Fruit fly (Drosophila melanogaster): ENCODE measurements around the gene CG14926.

Gene CG14926

dm6 chr2L:11343935-11344334, 817 bp upstream of the CG14926 start:
- TF ChIP-seq ey (GFP tag; optimal IDR thresholded peaks at IDR 0.05) = no peak
- no peak for TF ChIP-seq pan (optimal IDR thresholded peaks at IDR 0.05)
- TF ChIP-seq CG9705 (GFP tag; optimal IDR thresholded peaks at IDR 0.05) = no peak
- no peak for TF ChIP-seq CrebA (GFP tag; optimal IDR thresholded peaks at IDR 0.05; ENCODE audit: borderline replicate concordance)
- TF ChIP-seq jim (GFP tag; optimal IDR thresholded peaks at IDR 0.05) = no peak
- TF ChIP-seq dsf (GFP tag; optimal IDR thresholded peaks at IDR 0.05; ENCODE audit: borderline replicate concordance) = no peak

dm6 chr2L:11340938-11341337, 2.2 kb downstream of the CG14926 start:
- TF ChIP-seq Jra (GFP tag; optimal IDR thresholded peaks at IDR 0.05) (no peak), Dif (GFP tag; optimal IDR thresholded peaks at IDR 0.05; ENCODE audit: partially characterized antibody) (no peak), Hnf4 (GFP tag; optimal IDR thresholded peaks at IDR 0.05) (no peak), woc (GFP tag; optimal IDR thresholded peaks at IDR 0.05) (no peak), HLH106 (tag; optimal IDR thresholded peaks at IDR 0.05) (no peak), jim (GFP tag; optimal IDR thresholded peaks at IDR 0.05) (no peak), CG32264 (GFP tag; optimal IDR thresholded peaks at IDR 0.05) (no peak), Hr78 (GFP tag; optimal IDR thresholded peaks at IDR 0.05) (no peak), dmrt93B (GFP tag; optimal IDR thresholded peaks at IDR 0.05) (no peak), usp (GFP tag; optimal IDR thresholded peaks at IDR 0.05) (no peak), rgr (GFP tag; optimal IDR thresholded peaks at IDR 0.05) (no peak), CrebA (GFP tag; optimal IDR thresholded peaks at IDR 0.05; ENCODE audit: borderline replicate concordance) (no peak), psq (GFP tag; optimal IDR thresholded peaks at IDR 0.05) (no peak), ey (GFP tag; optimal IDR thresholded peaks at IDR 0.05) (no peak)

dm6 chr2L:11338219-11338618, 4.9 kb downstream of the CG14926 start:
- TF ChIP-seq N (GFP tag; optimal IDR thresholded peaks at IDR 0.05) (no peak), sv (GFP tag; optimal IDR thresholded peaks at IDR 0.05) (peak; percentile 16)

dm6 chr2L:11332978-11333539, 10.1 kb downstream of the CG14926 start:
- TF ChIP-seq Rel (GFP tag; optimal IDR thresholded peaks at IDR 0.05) (no peak), Rel (tag; optimal IDR thresholded peaks at IDR 0.05) (no peak)

- TF ChIP-seq jim (GFP tag; optimal IDR thresholded peaks at IDR 0.05) = no peak
- peak; percentile 8 for TF ChIP-seq rgr (GFP tag; optimal IDR thresholded peaks at IDR 0.05)
- no peak for TF ChIP-seq ey (GFP tag; optimal IDR thresholded peaks at IDR 0.05)
- TF ChIP-seq h (GFP tag; optimal IDR thresholded peaks at IDR 0.05) = peak; percentile 24
- peak; percentile 6 for TF ChIP-seq fru (GFP tag; optimal IDR thresholded peaks at IDR 0.05)
- no peak for TF ChIP-seq CG32264 (GFP tag; optimal IDR thresholded peaks at IDR 0.05)
- peak in 1 of 2 experiments; percentile 19 for TF ChIP-seq foxo (GFP tag; optimal IDR thresholded peaks at IDR 0.05)
- no peak for TF ChIP-seq GATAd (GFP tag; optimal IDR thresholded peaks at IDR 0.05)
Observed at dm6 chr2L:11331668-11332262, 11.4 kb downstream of the CG14926 start.

dm6 chr2L:11328357-11328756, 14.8 kb downstream of the CG14926 start:
- TF ChIP-seq Hnf4 (GFP tag; optimal IDR thresholded peaks at IDR 0.05) = peak; percentile 61
- peak; percentile 26 for TF ChIP-seq tai (GFP tag; optimal IDR thresholded peaks at IDR 0.05)
- peak; percentile 60 for TF ChIP-seq br (GFP tag; optimal IDR thresholded peaks at IDR 0.05)
- peak; percentile 8 for TF ChIP-seq brk (GFP tag; optimal IDR thresholded peaks at IDR 0.05)
- TF ChIP-seq Abd-B (GFP tag; optimal IDR thresholded peaks at IDR 0.05) = no peak
- TF ChIP-seq OdsH (GFP tag; optimal IDR thresholded peaks at IDR 0.05) = peak; percentile 64
- no peak for TF ChIP-seq Mio (GFP tag; optimal IDR thresholded peaks at IDR 0.05)
- no peak for TF ChIP-seq CG9705 (GFP tag; optimal IDR thresholded peaks at IDR 0.05)
- no peak for TF ChIP-seq Jra (GFP tag; optimal IDR thresholded peaks at IDR 0.05)
- no peak for TF ChIP-seq dsf (GFP tag; optimal IDR thresholded peaks at IDR 0.05; ENCODE audit: borderline replicate concordance)
- no peak for TF ChIP-seq sv (GFP tag; optimal IDR thresholded peaks at IDR 0.05)
- no peak for TF ChIP-seq Vsx2 (GFP tag; optimal IDR thresholded peaks at IDR 0.05; ENCODE audit: partially characterized antibody)
- TF ChIP-seq N (GFP tag; optimal IDR thresholded peaks at IDR 0.05) = no peak
- no peak for TF ChIP-seq sage (GFP tag; optimal IDR thresholded peaks at IDR 0.05)
- TF ChIP-seq Myc (optimal IDR thresholded peaks at IDR 0.05) = no peak
- no peak for TF ChIP-seq jim (GFP tag; optimal IDR thresholded peaks at IDR 0.05)
- TF ChIP-seq foxo (GFP tag; optimal IDR thresholded peaks at IDR 0.05) = peak in 1 of 2 experiments; percentile 71
- TF ChIP-seq fru (GFP tag; optimal IDR thresholded peaks at IDR 0.05) = peak; percentile 66
- TF ChIP-seq CrebA (GFP tag; optimal IDR thresholded peaks at IDR 0.05; ENCODE audit: borderline replicate concordance) = no peak
- TF ChIP-seq GATAd (GFP tag; optimal IDR thresholded peaks at IDR 0.05) = no peak
- no peak for TF ChIP-seq Hr83 (GFP tag; optimal IDR thresholded peaks at IDR 0.05; ENCODE audit: poor library complexity, severe bottlenecking)
- no peak for TF ChIP-seq Hr78 (GFP tag; optimal IDR thresholded peaks at IDR 0.05)
- peak; percentile 49 for TF ChIP-seq psq (GFP tag; optimal IDR thresholded peaks at IDR 0.05)
- peak; percentile 72 for TF ChIP-seq h (GFP tag; optimal IDR thresholded peaks at IDR 0.05)
- TF ChIP-seq lola (GFP tag; optimal IDR thresholded peaks at IDR 0.05) = no peak
- peak; percentile 27 for TF ChIP-seq woc (GFP tag; optimal IDR thresholded peaks at IDR 0.05)
- TF ChIP-seq Dif (GFP tag; optimal IDR thresholded peaks at IDR 0.05; ENCODE audit: partially characterized antibody) = no peak
- peak; percentile 69 for TF ChIP-seq rgr (GFP tag; optimal IDR thresholded peaks at IDR 0.05)
- TF ChIP-seq Dfd (GFP tag; optimal IDR thresholded peaks at IDR 0.05) = no peak
- peak; percentile 25 for TF ChIP-seq CG32264 (GFP tag; optimal IDR thresholded peaks at IDR 0.05)
